Worm (Caenorhabditis elegans) whole organism, young adult: ENCODE results near the gene F55A11.4.

ENCODE experiments used
- F37B4.10 ChIP-seq: fragments of 200-800 bp; sonication (Bioruptor generic); IDR thresholded peaks from 2 replicates; pipeline ENCODE4 v1.3.6; 2022; ENCODE audit warnings: missing genetic modification characterization, missing compliant biosample characterization
- F39B2.1 ChIP-seq: fragments of 200-800 bp; sonication (Bioruptor generic); IDR thresholded peaks from 2 replicates; pipeline ENCODE4 v1.3.6; 2022; ENCODE audit warnings: missing genetic modification reagents, missing genetic modification characterization, missing compliant biosample characterization
- T26A5.8 ChIP-seq: sonication (generic microtip); optimal IDR thresholded peaks from 2 replicates; lab custom pipeline; 2016; ENCODE audit warnings: missing genetic modification characterization, missing compliant biosample characterization
- Y95B8A.8 ChIP-seq: fragments of 200-800 bp; sonication (Bioruptor generic); IDR thresholded peaks from 2 replicates; pipeline ENCODE4 v1.3.6; 2022; ENCODE audit warnings: missing genetic modification reagents, missing genetic modification characterization, missing compliant biosample characterization
- akir-1 ChIP-seq: fragments of 200-800 bp; sonication (Bioruptor generic); optimal IDR thresholded peaks from 2 replicates; lab custom pipeline; 2018; ENCODE audit warnings: mild to moderate bottlenecking, missing genetic modification characterization, moderate library complexity, missing compliant biosample characterization
- ama-1 ChIP-seq, 3 experiments: fragments of 150-350 bp in 1 of 3; sonication (generic microtip) in 2 of 3; optimal IDR thresholded peaks; 2 replicates each; lab custom pipeline; 2014 to 2018; ENCODE audit warnings: missing biosample characterization in 2 of 3, missing genetic modification characterization in 2 of 3, missing genetic modification reagents in 2 of 3
- atf-7 ChIP-seq: sonication (generic microtip); optimal IDR thresholded peaks from 2 replicates; lab custom pipeline; 2017; ENCODE audit warnings: mild to moderate bottlenecking, missing genetic modification characterization, missing compliant biosample characterization
- attf-5 ChIP-seq: fragments of 200-800 bp; sonication (Bioruptor generic); optimal IDR thresholded peaks from 2 replicates; lab custom pipeline; 2018; ENCODE audit warnings: mild to moderate bottlenecking, missing genetic modification characterization, missing compliant biosample characterization
- bed-1 ChIP-seq: fragments of 200-800 bp; sonication (Bioruptor generic); IDR thresholded peaks from 2 replicates; pipeline ENCODE4 v1.3.6; 2022; ENCODE audit warnings: missing genetic modification reagents, missing genetic modification characterization, missing compliant biosample characterization
- ceh-58 ChIP-seq: fragments of 200-800 bp; sonication (Bioruptor generic); IDR thresholded peaks from 2 replicates; pipeline ENCODE4 v1.3.6; 2022; ENCODE audit warnings: missing genetic modification characterization, missing compliant biosample characterization
- efl-1 ChIP-seq: fragments of 150-350 bp; optimal IDR thresholded peaks from 2 replicates; lab custom pipeline; 2014; ENCODE audit warnings: missing biosample characterization, missing genetic modification reagents, missing genetic modification characterization
- egl-18 ChIP-seq: fragments of 200-800 bp; sonication (Bioruptor generic); IDR thresholded peaks from 2 replicates; pipeline ENCODE4 v1.3.6; 2022; ENCODE audit warnings: missing genetic modification reagents, missing genetic modification characterization, missing compliant biosample characterization
- egl-44 ChIP-seq: fragments of 200-800 bp; sonication (Bioruptor generic); IDR thresholded peaks from 2 replicates; pipeline ENCODE4 v1.3.6; 2022; ENCODE audit warnings: missing genetic modification reagents, missing genetic modification characterization, missing compliant biosample characterization
- egrh-3 ChIP-seq: fragments of 200-800 bp; sonication (Bioruptor generic); IDR thresholded peaks from 2 replicates; pipeline ENCODE4 v1.3.6; 2022; ENCODE audit warnings: missing genetic modification reagents, missing genetic modification characterization, missing compliant biosample characterization
- lag-1 ChIP-seq: fragments of 200-800 bp; sonication (Bioruptor generic); IDR thresholded peaks from 2 replicates; pipeline ENCODE4 v1.3.6; 2022; ENCODE audit warnings: missing genetic modification reagents, missing genetic modification characterization, missing compliant biosample characterization
- let-607 ChIP-seq, 2 experiments: fragments of 200-800 bp in 1 of 2; sonication (Bioruptor generic) in 1 of 2; sonication (generic microtip) in 1 of 2; optimal IDR thresholded peaks; 2 replicates each; lab custom pipeline; 2016 to 2018; ENCODE audit warnings: mild to moderate bottlenecking in 2 of 2, missing compliant biosample characterization in 2 of 2, missing genetic modification characterization in 2 of 2, moderate library complexity in 2 of 2, missing genotype in 1 of 2
- lin-54 ChIP-seq: fragments of 200-800 bp; sonication (Bioruptor generic); optimal IDR thresholded peaks from 2 replicates; lab custom pipeline; 2018; ENCODE audit warnings: mild to moderate bottlenecking, missing genetic modification characterization, missing compliant biosample characterization
- lsy-27 ChIP-seq: sonication (generic microtip); optimal IDR thresholded peaks from 2 replicates; lab custom pipeline; 2017; ENCODE audit warnings: missing genetic modification characterization, mild to moderate bottlenecking, missing compliant biosample characterization, antibody characterized with exemption, missing genotype, borderline replicate concordance; ENCODE audit not compliant: insufficient read depth
- madf-10 ChIP-seq: sonication (generic microtip); optimal IDR thresholded peaks from 2 replicates; lab custom pipeline; 2016; ENCODE audit warnings: mild to moderate bottlenecking, missing genetic modification characterization, missing compliant biosample characterization
- nfya-2 ChIP-seq: fragments of 200-800 bp; sonication (Bioruptor generic); IDR thresholded peaks from 2 replicates; pipeline ENCODE4 v1.3.6; 2022; ENCODE audit warnings: missing genetic modification reagents, missing genetic modification characterization, missing compliant biosample characterization
- nhr-27 ChIP-seq: fragments of 200-800 bp; sonication (Bioruptor generic); optimal IDR thresholded peaks from 2 replicates; lab custom pipeline; 2018; ENCODE audit warnings: mild to moderate bottlenecking, missing genetic modification characterization, moderate library complexity, missing compliant biosample characterization
- nhr-80 ChIP-seq: sonication (generic microtip); optimal IDR thresholded peaks from 2 replicates; lab custom pipeline; 2016; ENCODE audit warnings: missing genetic modification characterization, missing compliant biosample characterization
- nhr-90 ChIP-seq: sonication (generic microtip); optimal IDR thresholded peaks from 2 replicates; lab custom pipeline; 2016; ENCODE audit warnings: missing genotype, mild to moderate bottlenecking, missing genetic modification characterization, missing compliant biosample characterization
- rec-8 ChIP-seq, 2 experiments: sonication (generic microtip); optimal IDR thresholded peaks; 2 replicates each; lab custom pipeline; 2016; ENCODE audit warnings: mild to moderate bottlenecking in 2 of 2, missing genetic modification characterization in 2 of 2, missing genetic modification reagents in 2 of 2, missing genotype in 2 of 2, missing biosample characterization in 1 of 2, missing compliant biosample characterization in 1 of 2, moderate library complexity in 1 of 2
- snpc-1.1 ChIP-seq: sonication (generic microtip); optimal IDR thresholded peaks from 2 replicates; lab custom pipeline; 2017; ENCODE audit warnings: missing genetic modification characterization, mild to moderate bottlenecking, missing compliant biosample characterization, antibody characterized with exemption, moderate library complexity, missing genotype, missing genetic modification reagents; ENCODE audit not compliant: insufficient read depth
- snpc-3.4 ChIP-seq: sonication (generic microtip); optimal IDR thresholded peaks from 2 replicates; lab custom pipeline; 2017; ENCODE audit warnings: missing genetic modification characterization, mild to moderate bottlenecking, missing compliant biosample characterization, antibody characterized with exemption, moderate library complexity, missing genotype, missing genetic modification reagents
- snpc-4 ChIP-seq, 5 experiments: fragments of 150-350 bp in 1 of 5; sonication (generic microtip) in 4 of 5; optimal IDR thresholded peaks; 2 replicates each; lab custom pipeline; 2014 to 2018; ENCODE audit warnings: missing genetic modification characterization in 5 of 5, missing biosample characterization in 3 of 5, antibody characterized with exemption in 2 of 5, mild to moderate bottlenecking in 2 of 5, missing compliant biosample characterization in 2 of 5, missing genotype in 2 of 5, moderate library complexity in 2 of 5, missing genetic modification reagents in 1 of 5
- somi-1 ChIP-seq: fragments of 200-800 bp; sonication (Bioruptor generic); optimal IDR thresholded peaks from 2 replicates; lab custom pipeline; 2018; ENCODE audit warnings: mild to moderate bottlenecking, missing genetic modification characterization, missing compliant biosample characterization
- sptf-2 ChIP-seq: fragments of 200-800 bp; sonication (Bioruptor generic); optimal IDR thresholded peaks from 2 replicates; lab custom pipeline; 2018; ENCODE audit warnings: mild to moderate bottlenecking, missing genetic modification characterization, missing compliant biosample characterization
- tbp1 ChIP-seq: fragments of 200-800 bp; sonication (Bioruptor generic); optimal IDR thresholded peaks from 2 replicates; lab custom pipeline; 2018; ENCODE audit warnings: mild to moderate bottlenecking, missing genetic modification characterization, missing compliant biosample characterization
- tbx-9 ChIP-seq: sonication (generic microtip); optimal IDR thresholded peaks from 2 replicates; lab custom pipeline; 2016; ENCODE audit warnings: borderline replicate concordance, missing genetic modification characterization, inconsistent platforms, missing compliant biosample characterization
- tlf-1 ChIP-seq: fragments of 200-800 bp; sonication (Bioruptor generic); optimal IDR thresholded peaks from 2 replicates; lab custom pipeline; 2018; ENCODE audit warnings: mild to moderate bottlenecking, missing genetic modification characterization, missing compliant biosample characterization
- zim-3 ChIP-seq: sonication (generic microtip); optimal IDR thresholded peaks from 2 replicates; lab custom pipeline; 2017; ENCODE audit warnings: mild to moderate bottlenecking, missing genetic modification characterization, moderate library complexity, missing compliant biosample characterization
- ztf-25 ChIP-seq: fragments of 200-800 bp; sonication (Bioruptor generic); IDR thresholded peaks from 2 replicates; pipeline ENCODE4 v1.3.6; 2022; ENCODE audit warnings: missing genetic modification reagents, missing genetic modification characterization, missing compliant biosample characterization
- ztf-6 ChIP-seq: fragments of 200-800 bp; sonication (Bioruptor generic); IDR thresholded peaks from 2 replicates; pipeline ENCODE4 v1.3.6; 2022; ENCODE audit warnings: missing genetic modification reagents, missing genetic modification characterization, missing compliant biosample characterization

F55A11.4 gene

DNA sequence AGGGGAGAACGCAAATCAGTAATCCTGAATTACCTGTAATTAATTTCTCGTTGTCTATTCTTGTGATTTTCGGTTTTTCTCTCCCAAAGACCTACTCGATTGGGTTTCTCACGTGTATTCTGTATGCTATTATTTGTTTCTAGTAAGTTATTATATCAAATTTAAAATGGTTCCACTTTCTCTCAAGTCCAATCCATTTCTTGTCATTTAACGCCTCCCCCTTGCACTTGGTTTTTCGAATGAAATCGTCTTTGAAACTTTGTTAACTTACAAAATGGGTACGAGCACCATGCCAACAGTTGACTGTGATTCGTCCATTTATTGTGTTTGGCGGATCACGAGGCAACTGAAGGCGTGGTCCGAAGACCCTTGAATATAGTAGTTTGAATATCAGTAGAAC lies 621 bp upstream of the F55A11.4 start:
- TF ChIP-seq lag-1 (GFP tag; lab: Robert Waterston, UW) (no peak), atf-7 (no peak)
- TF ChIP-seq, all 124 proteins: peak for 0

- TF ChIP-seq ztf-25 (no peak), snpc-1.1 (tag; lab: Kevin White, UChicago) (no peak), tlf-1 (GFP tag; lab: Kevin White, UChicago) (no peak), F39B2.1 (no peak), bed-1 (GFP tag; lab: Robert Waterston, UW) (no peak), snpc-4 (GFP tag; optimal IDR thresholded peaks at IDR 0.05; lab: Kevin White, UChicago) (no peak), snpc-4 (tag; optimal IDR thresholded peaks at IDR 0.05; lab: Kevin White, UChicago) (no peak), lsy-27 (tag; lab: Kevin White, UChicago) (no peak), egrh-3 (GFP tag; lab: Robert Waterston, UW) (no peak), attf-5 (GFP tag; lab: Kevin White, UChicago) (no peak), nhr-27 (no peak), atf-7 (no peak), efl-1 (GFP tag; lab: Kevin White, UChicago) (no peak), T26A5.8 (no peak), lin-54 (GFP tag; lab: Kevin White, UChicago) (no peak), tbx-9 (tag; lab: Kevin White, UChicago) (no peak), ztf-6 (GFP tag; lab: Robert Waterston, UW) (no peak)
- TF ChIP-seq, all 124 proteins: peak for 0
These were observed 3.2 kb downstream of the F55A11.4 start, which contains the start of gene bus-18 for ce11 chrV:11773420-11773819. Gene bus-18 (plus strand): TSS chrV:11773720.

DNA sequence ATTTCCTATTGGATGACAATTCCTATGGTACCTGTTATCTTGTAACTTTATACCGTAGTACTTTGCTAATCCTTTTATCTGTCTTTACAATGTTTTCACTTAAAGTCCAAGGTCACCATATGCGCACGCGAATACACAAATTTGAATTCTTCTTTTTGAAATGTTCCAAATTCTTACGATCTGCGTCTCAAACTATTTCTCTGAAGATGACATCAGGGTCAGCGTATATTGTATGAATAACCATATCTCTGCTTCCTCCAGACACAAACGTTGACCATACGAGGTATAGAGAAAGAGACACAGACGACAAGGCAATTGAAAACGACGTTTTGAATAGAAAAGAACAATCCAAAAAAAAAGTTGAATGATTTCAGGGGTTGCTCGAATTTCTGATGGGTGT lies 3.7 kb downstream of the F55A11.4 start:
- TF ChIP-seq akir-1 (GFP tag; lab: Kevin White, UChicago): no peak
- no peak for TF ChIP-seq egl-18 (GFP tag; lab: Robert Waterston, UW)
- peak; percentile 14 for TF ChIP-seq nhr-80
- no peak for TF ChIP-seq snpc-3.4 (tag; lab: Kevin White, UChicago)
- no peak for TF ChIP-seq lin-54 (GFP tag; lab: Kevin White, UChicago)
- TF ChIP-seq madf-10: no peak

- TF ChIP-seq lin-54 (GFP tag; lab: Kevin White, UChicago): no peak
- TF ChIP-seq, all 124 proteins: peak for 0
These were observed 6.3 kb downstream of the F55A11.4 start, which contains the start of gene F55A11.6 for ce11 chrV:11776538-11776937. Gene F55A11.6 (plus strand): TSS chrV:11776838.

ce11 chrV:11777846-11778245 lies 7.6 kb downstream of the F55A11.4 start:
- TF ChIP-seq somi-1: peak; percentile 40
- TF ChIP-seq tbp1: peak; percentile 12
- no peak for TF ChIP-seq egl-44 (GFP tag; lab: Robert Waterston, UW)
- peak; percentile 72 for TF ChIP-seq nhr-80
- TF ChIP-seq let-607 (tag; optimal IDR thresholded peaks at IDR 0.05; lab: Kevin White, UChicago): peak in 1 of 2 experiments; percentile 24

DNA sequence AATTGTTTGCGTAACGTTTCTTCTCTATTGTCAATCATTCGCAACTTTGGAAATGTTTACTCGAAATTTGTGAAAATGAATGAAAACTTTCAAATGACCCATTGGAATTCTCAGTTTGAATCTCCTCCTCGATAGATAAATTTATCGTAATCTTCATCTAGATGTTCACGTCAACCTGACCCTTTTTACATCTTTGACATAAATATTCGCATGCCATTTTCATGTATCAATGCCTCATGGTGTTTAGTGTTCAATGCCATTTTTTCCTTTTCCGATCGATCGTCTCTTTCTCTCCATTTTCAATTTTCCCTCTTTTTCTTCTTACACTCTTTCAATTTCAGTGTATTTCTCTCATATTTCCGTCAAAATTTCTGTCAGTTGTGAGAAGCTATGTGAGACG lies 9.0 kb downstream of the F55A11.4 start:
- no peak for TF ChIP-seq Y95B8A.8 (GFP tag; lab: Robert Waterston, UW)
- no peak for TF ChIP-seq rec-8 (tag; optimal IDR thresholded peaks at IDR 0.05; lab: Kevin White, UChicago)
- TF ChIP-seq ceh-58 (GFP tag; lab: Robert Waterston, UW): no peak
- no peak for TF ChIP-seq egl-44 (GFP tag; lab: Robert Waterston, UW)
- TF ChIP-seq sptf-2 (GFP tag; lab: Kevin White, UChicago): no peak
- no peak for TF ChIP-seq snpc-4 (GFP tag; optimal IDR thresholded peaks at IDR 0.05; lab: Kevin White, UChicago)
- TF ChIP-seq snpc-4 (tag; optimal IDR thresholded peaks at IDR 0.05; lab: Kevin White, UChicago): no peak
- TF ChIP-seq F37B4.10 (GFP tag; lab: Robert Waterston, UW): no peak
- TF ChIP-seq nfya-2 (GFP tag; lab: Robert Waterston, UW): no peak
- TF ChIP-seq ama-1 (optimal IDR thresholded peaks at IDR 0.05; lab: Kevin White, UChicago): no peak
- no peak for TF ChIP-seq ama-1 (GFP tag; optimal IDR thresholded peaks at IDR 0.05; lab: Kevin White, UChicago)
- no peak for TF ChIP-seq zim-3 (tag; lab: Kevin White, UChicago)
- TF ChIP-seq tbp1: no peak
- TF ChIP-seq nhr-90: no peak
- TF ChIP-seq, all 124 proteins: peak for 0
